Worm (Caenorhabditis elegans) whole organism, L1 larva: ENCODE data around the gene lmd-3.

Source experiments
- aly-2 ChIP-seq: fragments of 150-350 bp; optimal IDR thresholded peaks from 2 replicates; lab custom pipeline; 2014; ENCODE audit warnings: missing biosample characterization, missing genetic modification characterization
- blmp-1 ChIP-seq: fragments of 150-350 bp; optimal IDR thresholded peaks from 2 replicates; lab custom pipeline; 2014; ENCODE audit warnings: missing biosample characterization, missing genetic modification characterization
- ceh-88 ChIP-seq: fragments of 200-800 bp; sonication (Bioruptor generic); IDR thresholded peaks from 2 replicates; pipeline ENCODE4 v1.3.6; 2022; ENCODE audit warnings: missing genetic modification characterization, missing compliant biosample characterization
- hpl-2 ChIP-seq: fragments of 150-350 bp; optimal IDR thresholded peaks from 2 replicates; lab custom pipeline; 2014; ENCODE audit warnings: missing biosample characterization, missing genetic modification reagents, missing genetic modification characterization
- lin-13 ChIP-seq: fragments of 150-350 bp; optimal IDR thresholded peaks from 2 replicates; lab custom pipeline; 2014; ENCODE audit warnings: missing biosample characterization, missing genetic modification reagents, missing genetic modification characterization
- snpc-4 ChIP-seq: fragments of 150-350 bp; optimal IDR thresholded peaks from 2 replicates; lab custom pipeline; 2014; ENCODE audit warnings: missing biosample characterization, missing genetic modification characterization
- swsn-7 ChIP-seq: sonication (generic microtip); optimal IDR thresholded peaks from 2 replicates; lab custom pipeline; 2016; ENCODE audit warnings: missing genetic modification characterization, missing compliant biosample characterization

DNA sequence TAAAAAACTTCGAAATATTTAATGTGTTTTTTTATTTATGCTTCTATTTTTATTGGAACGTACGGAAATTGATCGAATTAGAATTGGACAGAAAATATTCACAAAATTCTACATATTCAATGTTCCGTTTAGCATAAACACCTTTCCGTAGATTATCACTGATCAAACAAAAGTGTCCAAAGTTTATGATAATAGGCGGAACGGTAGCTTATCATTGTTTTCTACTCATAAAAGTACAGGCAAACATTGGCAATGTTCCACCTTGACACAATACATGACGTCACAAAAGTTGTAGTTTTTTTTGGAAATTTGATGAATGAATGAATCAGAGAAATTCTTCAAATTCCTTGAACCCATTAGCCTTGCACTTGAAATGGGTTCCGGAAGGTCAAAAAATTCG, 40.7 kb downstream of the lmd-3 start:
- TF ChIP-seq blmp-1 (tag; lab: Kevin White, UChicago) (no peak), lin-13 (GFP tag; lab: Kevin White, UChicago) (no peak), hpl-2 (GFP tag; lab: Kevin White, UChicago) (no peak), snpc-4 (no peak), aly-2 (tag; lab: Kevin White, UChicago) (no peak), swsn-7 (tag; lab: Kevin White, UChicago) (no peak), ceh-88 (GFP tag; lab: Robert Waterston, UW) (no peak)
